Worm (Caenorhabditis elegans) whole organism, young adult: ENCODE data around the gene rfp-1.
"Not testable (repeated sequence)": the region's sequence is repeated elsewhere in the genome, so short reads cannot be mapped to it uniquely, and the experiment has no call there.

Experiments
- B0336.3 ChIP-seq: fragments of 200-800 bp; sonication (Bioruptor generic); IDR thresholded peaks from 2 replicates; pipeline ENCODE4 v1.3.6; 2022; ENCODE audit warnings: missing genetic modification characterization, missing compliant biosample characterization
- D2030.7 ChIP-seq: fragments of 200-800 bp; sonication (Bioruptor generic); IDR thresholded peaks from 2 replicates; pipeline ENCODE4 v1.3.6; 2022; ENCODE audit warnings: missing genetic modification reagents, missing genetic modification characterization, missing compliant biosample characterization
- F37B4.10 ChIP-seq: fragments of 200-800 bp; sonication (Bioruptor generic); IDR thresholded peaks from 2 replicates; pipeline ENCODE4 v1.3.6; 2022; ENCODE audit warnings: missing genetic modification characterization, missing compliant biosample characterization
- Y95B8A.8 ChIP-seq: fragments of 200-800 bp; sonication (Bioruptor generic); IDR thresholded peaks from 2 replicates; pipeline ENCODE4 v1.3.6; 2022; ENCODE audit warnings: missing genetic modification reagents, missing genetic modification characterization, missing compliant biosample characterization
- ZK185.1 ChIP-seq: sonication (generic microtip); optimal IDR thresholded peaks from 2 replicates; lab custom pipeline; 2016; ENCODE audit warnings: mild to moderate bottlenecking, missing genetic modification characterization, missing compliant biosample characterization; ENCODE audit not compliant: poor library complexity, severe bottlenecking
- akir-1 ChIP-seq: fragments of 200-800 bp; sonication (Bioruptor generic); optimal IDR thresholded peaks from 2 replicates; lab custom pipeline; 2018; ENCODE audit warnings: mild to moderate bottlenecking, missing genetic modification characterization, moderate library complexity, missing compliant biosample characterization
- ama-1 ChIP-seq, 3 experiments: fragments of 150-350 bp in 1 of 3; sonication (generic microtip) in 2 of 3; optimal IDR thresholded peaks; 2 replicates each; lab custom pipeline; 2014 to 2018; ENCODE audit warnings: missing biosample characterization in 2 of 3, missing genetic modification characterization in 2 of 3, missing genetic modification reagents in 2 of 3
- aptf-3 ChIP-seq: fragments of 200-800 bp; sonication (Bioruptor generic); IDR thresholded peaks from 2 replicates; pipeline ENCODE4 v1.3.6; 2022; ENCODE audit warnings: missing genetic modification characterization, missing compliant biosample characterization
- bed-2 ChIP-seq: fragments of 200-800 bp; sonication (Bioruptor generic); IDR thresholded peaks from 2 replicates; pipeline ENCODE4 v1.3.6; 2022; ENCODE audit warnings: missing genetic modification reagents, missing genetic modification characterization, missing compliant biosample characterization
- ceh-79 ChIP-seq: sonication (generic microtip); optimal IDR thresholded peaks from 2 replicates; lab custom pipeline; 2017; ENCODE audit warnings: mild to moderate bottlenecking, missing genetic modification characterization, missing compliant biosample characterization
- lin-54 ChIP-seq: fragments of 200-800 bp; sonication (Bioruptor generic); optimal IDR thresholded peaks from 2 replicates; lab custom pipeline; 2018; ENCODE audit warnings: mild to moderate bottlenecking, missing genetic modification characterization, missing compliant biosample characterization
- nhr-90 ChIP-seq: sonication (generic microtip); optimal IDR thresholded peaks from 2 replicates; lab custom pipeline; 2016; ENCODE audit warnings: missing genotype, mild to moderate bottlenecking, missing genetic modification characterization, missing compliant biosample characterization
- unc-62 ChIP-seq: fragments of 150-350 bp; optimal IDR thresholded peaks from 2 replicates; lab custom pipeline; 2014; ENCODE audit warnings: missing biosample characterization, missing genetic modification reagents, missing genetic modification characterization
- ztf-22 ChIP-seq: fragments of 200-800 bp; sonication (Bioruptor generic); optimal IDR thresholded peaks from 2 replicates; lab custom pipeline; 2018; ENCODE audit warnings: mild to moderate bottlenecking, missing genetic modification characterization, moderate library complexity, missing compliant biosample characterization

DNA sequence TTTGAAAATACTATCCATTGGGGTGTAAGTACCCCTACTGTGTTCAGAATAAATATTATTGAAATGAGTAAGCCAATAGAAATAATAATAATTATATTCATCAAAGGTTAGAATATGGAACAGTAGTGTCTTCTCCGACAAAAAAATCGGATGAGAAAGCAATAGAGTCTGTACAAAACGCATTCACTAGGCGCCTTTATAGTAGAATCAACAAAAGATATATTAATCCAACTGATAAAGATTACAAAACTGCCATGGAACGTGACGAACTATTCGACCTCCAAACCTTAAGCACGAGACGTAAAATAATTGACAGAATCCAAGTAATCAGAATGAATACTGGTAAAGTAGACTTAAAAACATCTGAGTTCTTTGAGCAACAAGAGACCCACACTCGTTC, 10.6 kb upstream of the rfp-1 start, which contains the start of gene clc-29:
- not testable (repeated sequence) for TF ChIP-seq lin-54 (GFP tag; lab: Kevin White, UChicago); ZK185.1 (tag; lab: Kevin White, UChicago); unc-62 (GFP tag; lab: Kevin White, UChicago); ceh-79; ztf-22 (GFP tag; lab: Kevin White, UChicago); akir-1; F37B4.10; ama-1 (optimal IDR thresholded peaks at IDR 0.05; lab: Kevin White, UChicago); ama-1 (GFP tag; optimal IDR thresholded peaks at IDR 0.05; lab: Kevin White, UChicago); D2030.7 (GFP tag; lab: Robert Waterston, UW); nhr-90 (tag; lab: Kevin White, UChicago); Y95B8A.8 (GFP tag; lab: Robert Waterston, UW); bed-2 (GFP tag; lab: Robert Waterston, UW); aptf-3 (GFP tag; lab: Robert Waterston, UW); B0336.3 (GFP tag; lab: Robert Waterston, UW)
